Fruit fly (Drosophila melanogaster): ENCODE results near the gene qin.

Gene qin

DNA sequence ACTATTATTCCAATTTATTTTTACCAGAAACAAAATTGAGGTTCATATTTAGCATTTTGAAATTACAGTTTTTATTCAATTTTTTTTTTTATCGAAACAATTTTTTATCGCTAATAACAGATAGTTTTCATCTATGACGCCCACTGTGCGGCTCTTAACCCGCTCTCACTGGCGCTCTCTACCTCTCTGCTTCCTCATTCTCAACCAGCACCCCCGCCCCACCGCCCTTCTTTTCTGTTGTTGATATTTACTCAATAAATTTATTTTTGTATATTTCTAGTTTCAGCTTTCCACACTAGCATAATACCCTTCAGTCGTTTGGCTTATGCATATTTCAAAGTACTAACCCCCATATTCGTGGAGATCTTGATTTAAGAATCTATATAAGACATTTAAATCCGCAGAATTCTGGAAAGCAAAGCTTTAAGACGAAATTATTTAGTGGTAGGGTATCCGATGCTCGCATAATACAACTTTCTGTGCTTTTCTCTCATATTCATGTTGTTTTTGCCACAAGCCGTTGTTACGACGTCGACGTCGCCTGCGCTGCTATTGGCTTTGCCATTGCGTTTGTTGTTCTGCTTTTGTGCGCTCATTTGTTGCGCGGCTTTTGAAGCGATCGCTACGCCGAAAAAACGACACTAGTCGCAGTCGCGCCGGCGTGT lies 6.8 kb upstream of the qin start (continued):
- TF ChIP-seq prd (optimal IDR thresholded peaks at IDR 0.05) (no peak), prd (GFP tag; IDR thresholded peaks at IDR 0.05) (peak; percentile 96), D (optimal IDR thresholded peaks at IDR 0.05) (no peak), D (GFP tag; optimal IDR thresholded peaks at IDR 0.05) (peak; percentile 98), CG6254 (GFP tag; optimal IDR thresholded peaks at IDR 0.05) (peak; percentile 92), inv (GFP tag; IDR thresholded peaks at IDR 0.05; ENCODE audit: partially characterized antibody) (no peak), CG1233 (GFP tag; optimal IDR thresholded peaks at IDR 0.05) (peak; percentile 97), sim (GFP tag; IDR thresholded peaks at IDR 0.05) (peak; percentile 84), Max (GFP tag; optimal IDR thresholded peaks at IDR 0.05) (peak; percentile 97), her (GFP tag; optimal IDR thresholded peaks at IDR 0.05) (peak; percentile 93), tup (GFP tag; optimal IDR thresholded peaks at IDR 0.05) (peak; percentile 93), tap (tag; optimal IDR thresholded peaks at IDR 0.05) (peak; percentile 97), Antp (GFP tag; optimal IDR thresholded peaks at IDR 0.05) (peak; percentile 96), croc (GFP tag; conservative IDR thresholded peaks at IDR 0.05) (peak; percentile 95), zfh1 (GFP tag; IDR thresholded peaks at IDR 0.05) (peak; percentile 94), lov (optimal IDR thresholded peaks at IDR 0.05) (no peak), lov (GFP tag; IDR thresholded peaks at IDR 0.05) (peak; percentile 94), CG18619 (GFP tag; optimal IDR thresholded peaks at IDR 0.05) (peak; percentile 97), Pdp1 (GFP tag; optimal IDR thresholded peaks at IDR 0.05) (peak; percentile 97), Atf-2 (GFP tag; optimal IDR thresholded peaks at IDR 0.05) (peak; percentile 97), Ravus (GFP tag; IDR thresholded peaks at IDR 0.05) (peak; percentile 84), Sox102F (GFP tag; optimal IDR thresholded peaks at IDR 0.05) (peak; percentile 98), sna (GFP tag; IDR thresholded peaks at IDR 0.05; ENCODE audit: partially characterized antibody) (0 out of 2 replicates have a peak, but pooled peaks have one; percentile 10), CG1647 (GFP tag; optimal IDR thresholded peaks at IDR 0.05) (peak; percentile 97), ham (GFP tag; IDR thresholded peaks at IDR 0.05) (peak; percentile 69), odd (GFP tag; optimal IDR thresholded peaks at IDR 0.05) (peak; percentile 96), CG42726 (GFP tag; IDR thresholded peaks at IDR 0.05; ENCODE audit: partially characterized antibody) (no peak), CG10565 (GFP tag; optimal IDR thresholded peaks at IDR 0.05) (peak; percentile 73), CG43689 (GFP tag; IDR thresholded peaks at IDR 0.05) (peak; percentile 81), CG3847 (GFP tag; IDR thresholded peaks at IDR 0.05) (peak; percentile 95), CG9727 (GFP tag; optimal IDR thresholded peaks at IDR 0.05) (peak; percentile 98), ato (GFP tag; IDR thresholded peaks at IDR 0.05; ENCODE audit: partially characterized antibody) (no peak), vfl (GFP tag; optimal IDR thresholded peaks at IDR 0.05) (peak; percentile 96), ara (GFP tag; IDR thresholded peaks at IDR 0.05) (peak; percentile 95), CG14014 (GFP tag; IDR thresholded peaks at IDR 0.05) (peak; percentile 91), CG6272 (GFP tag; IDR thresholded peaks at IDR 0.05) (peak; percentile 86), dan (GFP tag; IDR thresholded peaks at IDR 0.05) (peak; percentile 67), Jarid2 (GFP tag; optimal IDR thresholded peaks at IDR 0.05) (peak; percentile 83), CG7928 (GFP tag; optimal IDR thresholded peaks at IDR 0.05) (peak; percentile 76), gro (GFP tag; optimal IDR thresholded peaks at IDR 0.05) (peak; percentile 97), CG8359 (GFP tag; optimal IDR thresholded peaks at IDR 0.05; ENCODE audit: borderline replicate concordance) (peak; percentile 93), lilli (GFP tag; optimal IDR thresholded peaks at IDR 0.05) (peak; percentile 98), ind (GFP tag; optimal IDR thresholded peaks at IDR 0.05) (peak; percentile 95), HHEX (GFP tag; optimal IDR thresholded peaks at IDR 0.05) (peak; percentile 97), chinmo (GFP tag; IDR thresholded peaks at IDR 0.05; ENCODE audit: partially characterized antibody) (peak; percentile 78; the same call in 1 of the 4 replicates), pan (optimal IDR thresholded peaks at IDR 0.05) (no peak), pan (GFP tag; optimal IDR thresholded peaks at IDR 0.05 in 1 of 2, IDR thresholded peaks at IDR 0.05 in 1 of 2) (peak in 1 of 2 experiments; percentile 90), TFAM (GFP tag; optimal IDR thresholded peaks at IDR 0.05) (peak; percentile 86), NfI (GFP tag; optimal IDR thresholded peaks at IDR 0.05) (peak; percentile 95), CG17361 (GFP tag; IDR thresholded peaks at IDR 0.05) (peak; percentile 98)

All from whole organism, embryonic.